Worm (Caenorhabditis elegans): ENCODE results near the gene H20E11.2.

The H20E11.2 gene

DNA sequence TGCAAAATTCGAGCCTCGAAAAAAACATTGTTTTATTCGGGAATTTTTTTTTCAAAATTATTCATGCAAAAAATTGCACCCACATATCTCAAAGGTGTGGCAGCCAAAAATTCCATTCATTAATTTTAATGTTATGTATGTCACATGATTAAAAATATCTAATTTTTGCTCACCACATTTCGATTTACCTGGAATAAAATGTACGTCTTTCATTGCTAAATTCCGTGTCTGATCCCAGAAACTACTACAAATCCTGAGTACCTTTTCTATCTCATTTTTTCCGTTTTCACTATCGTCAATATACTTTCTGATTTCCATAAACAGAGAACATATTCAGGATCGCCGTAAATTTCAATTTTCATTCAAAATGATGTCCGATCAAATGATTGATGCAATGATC is 45.4 kb downstream of the H20E11.2 start, which contains the start of gene srx-19:
Gene srx-19 (plus strand): TSS at position 301 of the 400 bp plus-strand sequence.
- TF ChIP-seq aha-1 (tag; optimal IDR thresholded peaks at IDR 0.05) = no peak
- peak; percentile 23 for TF ChIP-seq fkh-8 (tag; optimal IDR thresholded peaks at IDR 0.05)

DNA sequence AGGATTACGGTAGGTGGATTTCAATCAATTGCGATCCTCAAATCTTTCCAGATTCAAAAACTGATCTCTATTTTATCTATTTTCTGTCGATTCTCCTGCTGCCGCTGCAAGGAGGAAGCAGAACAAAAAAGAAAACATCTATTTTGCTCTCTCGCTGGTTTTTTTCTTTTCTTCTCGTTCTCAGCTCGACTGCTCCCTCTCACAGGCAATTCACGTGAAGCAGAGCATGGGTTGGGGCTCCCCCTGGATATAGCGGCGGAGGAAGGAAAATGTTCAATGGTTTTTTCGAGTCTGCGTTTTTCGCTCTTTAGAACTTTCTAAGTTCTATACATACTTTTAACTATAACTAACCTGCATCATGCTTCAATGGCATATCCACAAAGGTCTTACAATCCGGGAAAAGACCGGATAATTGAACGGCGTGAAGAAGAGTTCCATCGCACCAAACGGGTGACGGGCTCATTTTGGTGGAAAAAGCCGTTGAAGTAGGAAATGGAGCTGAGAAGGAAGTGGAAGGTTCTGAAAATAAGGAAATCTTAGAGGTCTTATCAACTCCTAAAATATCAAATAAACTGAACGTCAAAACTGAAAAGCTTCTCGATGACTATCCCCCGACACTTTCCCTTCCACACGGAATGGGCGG is 51.5 kb downstream of the H20E11.2 start:
- TF ChIP-seq rnt-1 (tag; optimal IDR thresholded peaks at IDR 0.05) (peak; percentile 90), lin-35 (GFP tag; optimal IDR thresholded peaks at IDR 0.05) (peak in 1 of 2 experiments; percentile 65), lin-14 (GFP tag; optimal IDR thresholded peaks at IDR 0.05) (peak; percentile 97), nhr-12 (tag; optimal IDR thresholded peaks at IDR 0.05) (no peak), nhr-19 (GFP tag; conservative IDR thresholded peaks at IDR 0.05) (peak; percentile 94), unc-130 (tag; optimal IDR thresholded peaks at IDR 0.05) (peak; percentile 82), mef-2 (tag; optimal IDR thresholded peaks at IDR 0.05) (peak; percentile 76), egl-13 (tag; optimal IDR thresholded peaks at IDR 0.05) (peak; percentile 62), dsc-1 (tag; optimal IDR thresholded peaks at IDR 0.05) (peak; percentile 42), lin-39 (tag; optimal IDR thresholded peaks at IDR 0.05) (peak; percentile 6), ama-1 (optimal IDR thresholded peaks at IDR 0.05) (no peak), nhr-47 (tag; optimal IDR thresholded peaks at IDR 0.05) (peak; percentile 76), aly-2 (tag; optimal IDR thresholded peaks at IDR 0.05) (no peak), unc-98 (GFP tag; IDR thresholded peaks at IDR 0.05) (0 out of 2 replicates have a peak, but pooled peaks have one; percentile 54), sox-4 (tag; optimal IDR thresholded peaks at IDR 0.05) (peak; percentile 49), grh-1 (GFP tag; IDR thresholded peaks at IDR 0.05) (no peak), nhr-77 (tag; optimal IDR thresholded peaks at IDR 0.05) (peak; percentile 76), unc-86 (tag; optimal IDR thresholded peaks at IDR 0.05) (peak; percentile 63), nhr-85 (tag) (no peak), swsn-7 (tag; optimal IDR thresholded peaks at IDR 0.05) (peak; percentile 68), nhr-20 (tag; optimal IDR thresholded peaks at IDR 0.05) (peak; percentile 78), skn-1 (tag; optimal IDR thresholded peaks at IDR 0.05) (peak; percentile 75), aha-1 (tag; optimal IDR thresholded peaks at IDR 0.05) (no peak), efl-1 (optimal IDR thresholded peaks at IDR 0.05) (peak; percentile 49 to 56), efl-1 (GFP tag; optimal IDR thresholded peaks at IDR 0.05 in 1 of 2) (peak; percentile 7 to 9), elt-2 (tag; optimal IDR thresholded peaks at IDR 0.05) (peak; percentile 20), snu-23 (GFP tag; optimal IDR thresholded peaks at IDR 0.05) (peak; percentile 75), fos-1 (tag; optimal IDR thresholded peaks at IDR 0.05) (peak; percentile 49), nhr-237 (tag; optimal IDR thresholded peaks at IDR 0.05) (peak; percentile 44), tlp-1 (tag; optimal IDR thresholded peaks at IDR 0.05) (no peak), sptf-1 (tag; optimal IDR thresholded peaks at IDR 0.05) (no peak), fkh-10 (GFP tag; optimal IDR thresholded peaks at IDR 0.05) (peak; percentile 78), mep-1 (tag; optimal IDR thresholded peaks at IDR 0.05) (peak; percentile 68), isw-1 (GFP tag; IDR thresholded peaks at IDR 0.05) (peak; percentile 22; the same call in 1 of the 2 replicates), irx-1 (tag; optimal IDR thresholded peaks at IDR 0.05) (peak; percentile 70), nhr-71 (tag; optimal IDR thresholded peaks at IDR 0.05) (peak; percentile 91), xbp-1 (tag; optimal IDR thresholded peaks at IDR 0.05) (peak; percentile 51), unc-30 (tag; optimal IDR thresholded peaks at IDR 0.05) (no peak), egl-27 (tag; optimal IDR thresholded peaks at IDR 0.05) (peak; percentile 76 to 82), ceh-82 (tag; optimal IDR thresholded peaks at IDR 0.05) (peak; percentile 55 to 74 (median 56)), lin-13 (GFP tag; optimal IDR thresholded peaks at IDR 0.05) (peak; percentile 18), zip-4 (GFP tag; optimal IDR thresholded peaks at IDR 0.05) (no peak), fkh-8 (tag; optimal IDR thresholded peaks at IDR 0.05) (peak; percentile 86), ceh-90 (tag; optimal IDR thresholded peaks at IDR 0.05) (no peak), mdl-1 (tag; optimal IDR thresholded peaks at IDR 0.05) (peak in 1 of 2 experiments; percentile 76), blmp-1 (tag; optimal IDR thresholded peaks at IDR 0.05) (no peak), lir-3 (tag; optimal IDR thresholded peaks at IDR 0.05; ENCODE audit: poor library complexity) (peak; percentile 17), dpl-1 (GFP tag; optimal IDR thresholded peaks at IDR 0.05) (peak in 1 of 3 experiments; percentile 36), ztf-11 (tag; optimal IDR thresholded peaks at IDR 0.05) (no peak), nhr-11 (tag; optimal IDR thresholded peaks at IDR 0.05) (peak; percentile 57)
